Worm (Caenorhabditis elegans) whole organism, young adult: ENCODE measurements around the gene cyn-8.

Source experiments
- B0035.1 ChIP-seq: sonication (generic microtip); optimal IDR thresholded peaks from 2 replicates; lab custom pipeline; 2016; ENCODE audit warnings: missing genetic modification characterization, mild to moderate bottlenecking, missing compliant biosample characterization, missing genotype, missing genetic modification reagents
- B0261.1 ChIP-seq: sonication (generic microtip); optimal IDR thresholded peaks from 2 replicates; lab custom pipeline; 2016; ENCODE audit warnings: mild to moderate bottlenecking, missing genetic modification characterization, moderate library complexity, missing compliant biosample characterization
- C17E4.6 ChIP-seq: fragments of 200-800 bp; sonication (Bioruptor generic); IDR thresholded peaks from 2 replicates; pipeline ENCODE4 v1.3.6; 2022; ENCODE audit warnings: missing genetic modification reagents, missing genetic modification characterization, missing compliant biosample characterization
- F33H1.4 ChIP-seq: fragments of 200-800 bp; sonication (Bioruptor generic); IDR thresholded peaks from 2 replicates; pipeline ENCODE4 v1.3.6; 2022; ENCODE audit warnings: missing genetic modification reagents, missing genetic modification characterization, missing compliant biosample characterization
- F52B5.7 ChIP-seq: sonication (generic microtip); optimal IDR thresholded peaks from 2 replicates; lab custom pipeline; 2016; ENCODE audit warnings: mild to moderate bottlenecking, missing genetic modification characterization, missing compliant biosample characterization
- F57A8.1 ChIP-seq: fragments of 200-800 bp; sonication (Bioruptor generic); optimal IDR thresholded peaks from 2 replicates; lab custom pipeline; 2018; ENCODE audit warnings: mild to moderate bottlenecking, missing genetic modification characterization, moderate library complexity, missing compliant biosample characterization
- K11D2.4 ChIP-seq: fragments of 200-800 bp; sonication (Bioruptor generic); IDR thresholded peaks from 2 replicates; pipeline ENCODE4 v1.3.6; 2022; ENCODE audit warnings: missing genetic modification reagents, missing genetic modification characterization, missing compliant biosample characterization
- Y56A3A.18 ChIP-seq: fragments of 200-800 bp; sonication (Bioruptor generic); IDR thresholded peaks from 2 replicates; pipeline ENCODE4 v1.3.6; 2022; ENCODE audit warnings: missing genetic modification reagents, missing genetic modification characterization, missing compliant biosample characterization
- Y79H2A.3 ChIP-seq: fragments of 200-800 bp; sonication (Bioruptor generic); conservative IDR thresholded peaks from 2 replicates; pipeline ENCODE4 v1.3.6; 2022; ENCODE audit warnings: missing genetic modification reagents, missing genetic modification characterization, missing compliant biosample characterization
- atf-7 ChIP-seq: sonication (generic microtip); optimal IDR thresholded peaks from 2 replicates; lab custom pipeline; 2017; ENCODE audit warnings: mild to moderate bottlenecking, missing genetic modification characterization, missing compliant biosample characterization
- athp-1 ChIP-seq: sonication (generic microtip); optimal IDR thresholded peaks from 2 replicates; lab custom pipeline; 2017; ENCODE audit warnings: mild to moderate bottlenecking, missing genetic modification characterization, missing compliant biosample characterization
- attf-3 ChIP-seq: fragments of 200-800 bp; sonication (Bioruptor generic); conservative IDR thresholded peaks from 2 replicates; pipeline ENCODE4 v1.3.6; 2022; ENCODE audit warnings: missing genetic modification reagents, missing genetic modification characterization, missing compliant biosample characterization
- bed-1 ChIP-seq: fragments of 200-800 bp; sonication (Bioruptor generic); IDR thresholded peaks from 2 replicates; pipeline ENCODE4 v1.3.6; 2022; ENCODE audit warnings: missing genetic modification reagents, missing genetic modification characterization, missing compliant biosample characterization
- ceh-40 ChIP-seq: fragments of 200-800 bp; sonication (Bioruptor generic); IDR thresholded peaks from 2 replicates; pipeline ENCODE4 v1.3.6; 2022; ENCODE audit warnings: missing genetic modification characterization, missing compliant biosample characterization
- dpl-1 ChIP-seq: fragments of 150-350 bp; optimal IDR thresholded peaks from 2 replicates; lab custom pipeline; 2014; ENCODE audit warnings: missing biosample characterization, missing genetic modification reagents, missing genetic modification characterization
- gei-17 ChIP-seq: fragments of 200-800 bp; sonication (Bioruptor generic); optimal IDR thresholded peaks from 2 replicates; lab custom pipeline; 2018; ENCODE audit warnings: mild to moderate bottlenecking, missing genetic modification characterization, missing compliant biosample characterization
- hmg-1.2 ChIP-seq: fragments of 200-800 bp; sonication (Bioruptor generic); IDR thresholded peaks from 2 replicates; pipeline ENCODE4 v1.3.6; 2022; ENCODE audit warnings: missing genetic modification reagents, missing genetic modification characterization, missing compliant biosample characterization
- hrde-1 ChIP-seq: sonication (generic microtip); optimal IDR thresholded peaks from 2 replicates; lab custom pipeline; 2016; ENCODE audit warnings: missing genetic modification characterization, mild to moderate bottlenecking, missing compliant biosample characterization, moderate library complexity, missing genotype, missing genetic modification reagents, borderline replicate concordance
- lag-1 ChIP-seq: fragments of 200-800 bp; sonication (Bioruptor generic); IDR thresholded peaks from 2 replicates; pipeline ENCODE4 v1.3.6; 2022; ENCODE audit warnings: missing genetic modification reagents, missing genetic modification characterization, missing compliant biosample characterization
- let-607 ChIP-seq, 2 experiments: fragments of 200-800 bp in 1 of 2; sonication (Bioruptor generic) in 1 of 2; sonication (generic microtip) in 1 of 2; optimal IDR thresholded peaks; 2 replicates each; lab custom pipeline; 2016 to 2018; ENCODE audit warnings: mild to moderate bottlenecking in 2 of 2, missing compliant biosample characterization in 2 of 2, missing genetic modification characterization in 2 of 2, moderate library complexity in 2 of 2, missing genotype in 1 of 2
- lin-35 ChIP-seq, 3 experiments: fragments of 150-350 bp in 2 of 3; sonication (generic microtip) in 1 of 3; optimal IDR thresholded peaks; 2 replicates each; lab custom pipeline; 2014 to 2018; ENCODE audit warnings: missing biosample characterization in 3 of 3, missing genetic modification characterization in 3 of 3, missing genetic modification reagents in 3 of 3
- lsl-1 ChIP-seq: fragments of 200-800 bp; sonication (Bioruptor generic); optimal IDR thresholded peaks from 2 replicates; lab custom pipeline; 2018; ENCODE audit warnings: mild to moderate bottlenecking, missing genetic modification characterization, moderate library complexity, missing compliant biosample characterization
- mes-4 ChIP-seq: sonication (generic microtip); optimal IDR thresholded peaks from 2 replicates; lab custom pipeline; 2016; ENCODE audit warnings: missing genotype, missing genetic modification characterization, missing compliant biosample characterization
- mxl-1 ChIP-seq: sonication (generic microtip); optimal IDR thresholded peaks from 2 replicates; lab custom pipeline; 2016; ENCODE audit warnings: missing genetic modification characterization, missing compliant biosample characterization
- nhr-80 ChIP-seq: sonication (generic microtip); optimal IDR thresholded peaks from 2 replicates; lab custom pipeline; 2016; ENCODE audit warnings: missing genetic modification characterization, missing compliant biosample characterization
- sdz-38 ChIP-seq: sonication (generic microtip); optimal IDR thresholded peaks from 2 replicates; lab custom pipeline; 2016; ENCODE audit warnings: missing genotype, missing genetic modification characterization, missing compliant biosample characterization
- snpc-1.1 ChIP-seq: sonication (generic microtip); optimal IDR thresholded peaks from 2 replicates; lab custom pipeline; 2017; ENCODE audit warnings: missing genetic modification characterization, mild to moderate bottlenecking, missing compliant biosample characterization, antibody characterized with exemption, moderate library complexity, missing genotype, missing genetic modification reagents; ENCODE audit not compliant: insufficient read depth
- snpc-3.4 ChIP-seq: sonication (generic microtip); optimal IDR thresholded peaks from 2 replicates; lab custom pipeline; 2017; ENCODE audit warnings: missing genetic modification characterization, mild to moderate bottlenecking, missing compliant biosample characterization, antibody characterized with exemption, moderate library complexity, missing genotype, missing genetic modification reagents
- somi-1 ChIP-seq: fragments of 200-800 bp; sonication (Bioruptor generic); optimal IDR thresholded peaks from 2 replicates; lab custom pipeline; 2018; ENCODE audit warnings: mild to moderate bottlenecking, missing genetic modification characterization, missing compliant biosample characterization
- tbp1 ChIP-seq: fragments of 200-800 bp; sonication (Bioruptor generic); optimal IDR thresholded peaks from 2 replicates; lab custom pipeline; 2018; ENCODE audit warnings: mild to moderate bottlenecking, missing genetic modification characterization, missing compliant biosample characterization
- tbx-9 ChIP-seq: sonication (generic microtip); optimal IDR thresholded peaks from 2 replicates; lab custom pipeline; 2016; ENCODE audit warnings: borderline replicate concordance, missing genetic modification characterization, inconsistent platforms, missing compliant biosample characterization
- tlf-1 ChIP-seq: fragments of 200-800 bp; sonication (Bioruptor generic); optimal IDR thresholded peaks from 2 replicates; lab custom pipeline; 2018; ENCODE audit warnings: mild to moderate bottlenecking, missing genetic modification characterization, missing compliant biosample characterization
- unc-130 ChIP-seq: sonication (generic microtip); optimal IDR thresholded peaks from 2 replicates; lab custom pipeline; 2016; ENCODE audit warnings: missing genetic modification reagents, missing genetic modification characterization, missing compliant biosample characterization
- zfh-2 ChIP-seq: fragments of 200-800 bp; sonication (Bioruptor generic); conservative IDR thresholded peaks from 2 replicates; pipeline ENCODE4 v1.3.6; 2022; ENCODE audit warnings: missing genetic modification reagents, missing genetic modification characterization, missing compliant biosample characterization
- ztf-18 ChIP-seq: sonication (generic microtip); optimal IDR thresholded peaks from 2 replicates; lab custom pipeline; 2016; ENCODE audit warnings: missing genotype, mild to moderate bottlenecking, missing genetic modification characterization, missing compliant biosample characterization
- ztf-22 ChIP-seq: fragments of 200-800 bp; sonication (Bioruptor generic); optimal IDR thresholded peaks from 2 replicates; lab custom pipeline; 2018; ENCODE audit warnings: mild to moderate bottlenecking, missing genetic modification characterization, moderate library complexity, missing compliant biosample characterization

Gene cyn-8

ce11 chrX:8931647-8932046 lies 20.6 kb downstream of the cyn-8 start:
- TF ChIP-seq ceh-40 (GFP tag; lab: Robert Waterston, UW), result no peak
- TF ChIP-seq sdz-38 (tag; lab: Kevin White, UChicago), result no peak
- TF ChIP-seq ztf-18 (tag; lab: Kevin White, UChicago), result no peak
- no peak for TF ChIP-seq bed-1 (GFP tag; lab: Robert Waterston, UW)
- no peak for TF ChIP-seq dpl-1 (GFP tag; lab: Kevin White, UChicago)
- no peak for TF ChIP-seq snpc-1.1 (tag; lab: Kevin White, UChicago)
- no peak for TF ChIP-seq hmg-1.2
- TF ChIP-seq mxl-1, result no peak
- no peak for TF ChIP-seq lin-35 (GFP tag; optimal IDR thresholded peaks at IDR 0.05; lab: Kevin White, UChicago)
- no peak for TF ChIP-seq F52B5.7 (tag; lab: Kevin White, UChicago)
- no peak for TF ChIP-seq zfh-2 (GFP tag; lab: Robert Waterston, UW)
- TF ChIP-seq Y79H2A.3, result no peak
- TF ChIP-seq attf-3 (GFP tag; lab: Robert Waterston, UW), result no peak
- no peak for TF ChIP-seq F57A8.1 (GFP tag; lab: Kevin White, UChicago)
- TF ChIP-seq B0035.1, result no peak
- no peak for TF ChIP-seq atf-7
- TF ChIP-seq snpc-3.4 (tag; lab: Kevin White, UChicago), result no peak
- TF ChIP-seq somi-1 (GFP tag; lab: Kevin White, UChicago), result no peak
- no peak for TF ChIP-seq tbx-9 (tag; lab: Kevin White, UChicago)

DNA sequence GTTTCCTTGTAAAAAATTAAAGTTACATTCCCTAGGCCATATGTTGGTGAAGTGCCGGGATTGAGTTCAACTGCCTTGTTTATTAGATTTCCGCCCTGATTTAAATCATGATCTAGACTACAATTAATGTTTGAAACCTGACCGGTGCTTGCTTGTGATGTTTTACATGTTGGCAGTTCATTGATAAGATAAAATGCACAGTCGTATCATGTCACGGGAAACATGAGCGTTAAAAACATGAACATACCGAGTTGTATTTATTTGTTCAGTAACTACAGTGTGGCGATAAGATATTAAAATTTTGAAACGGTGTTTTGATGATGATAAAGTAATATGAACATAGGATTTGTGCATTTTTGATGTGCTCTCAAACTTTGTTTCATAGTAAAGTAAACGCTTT lies 21.3 kb downstream of the cyn-8 start:
- TF ChIP-seq F33H1.4 (no peak), lsl-1 (GFP tag; lab: Kevin White, UChicago) (no peak), tbp1 (peak; percentile 27), let-607 (tag; optimal IDR thresholded peaks at IDR 0.05; lab: Kevin White, UChicago) (peak in 1 of 2 experiments; percentile 11), nhr-80 (peak; percentile 79), ztf-22 (peak; percentile 27)

ce11 chrX:8933508-8933907 lies 22.4 kb downstream of the cyn-8 start:
- TF ChIP-seq mes-4 (no peak), B0261.1 (tag; lab: Kevin White, UChicago) (no peak), unc-130 (GFP tag; lab: Kevin White, UChicago) (no peak), lag-1 (no peak), C17E4.6 (GFP tag; lab: Robert Waterston, UW) (no peak), athp-1 (tag; lab: Kevin White, UChicago) (no peak), bed-1 (GFP tag; lab: Robert Waterston, UW) (no peak), let-607 (tag; optimal IDR thresholded peaks at IDR 0.05; lab: Kevin White, UChicago) (no peak), hrde-1 (tag; lab: Kevin White, UChicago) (no peak), Y56A3A.18 (GFP tag; lab: Robert Waterston, UW) (no peak), tlf-1 (GFP tag; lab: Kevin White, UChicago) (no peak), K11D2.4 (GFP tag; lab: Robert Waterston, UW) (no peak), attf-3 (GFP tag; lab: Robert Waterston, UW) (no peak), gei-17 (GFP tag; lab: Kevin White, UChicago) (no peak)
